Worm (Caenorhabditis elegans): ENCODE results near the gene F40F9.3.

DNA sequence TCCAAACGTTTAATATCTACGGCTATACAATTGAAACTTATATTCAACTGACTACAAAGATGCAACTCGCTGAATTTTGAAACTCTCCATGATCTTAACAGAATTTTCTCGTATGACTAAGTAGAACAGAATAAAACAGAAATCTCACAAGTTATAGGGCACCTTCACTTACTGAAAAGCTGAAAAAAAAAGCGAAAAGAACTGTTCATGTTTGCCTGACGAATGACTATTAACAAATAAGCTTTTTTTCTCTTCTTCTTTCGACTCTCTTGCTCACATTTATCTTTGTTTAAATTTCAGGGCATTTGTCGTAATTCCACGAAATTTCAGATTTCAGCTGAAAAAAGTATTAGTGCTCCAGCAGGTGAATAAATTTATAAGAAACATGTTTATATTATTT lies 12.3 kb upstream of the F40F9.3 start, which contains the start of gene xbx-6:
- TF ChIP-seq nhr-28 (tag; optimal IDR thresholded peaks at IDR 0.05) (no peak), nhr-76 (tag; optimal IDR thresholded peaks at IDR 0.05) (no peak), aly-2 (tag; optimal IDR thresholded peaks at IDR 0.05) (no peak), egl-5 (tag; optimal IDR thresholded peaks at IDR 0.05) (no peak), fos-1 (tag; optimal IDR thresholded peaks at IDR 0.05) (no peak), tbx-2 (tag; optimal IDR thresholded peaks at IDR 0.05) (no peak), jun-1 (tag; optimal IDR thresholded peaks at IDR 0.05) (no peak), ama-1 (optimal IDR thresholded peaks at IDR 0.05) (no peak), ceh-9 (tag; optimal IDR thresholded peaks at IDR 0.05) (no peak)
